Worm (Caenorhabditis elegans) whole organism, early embryonic: Measurements from ENCODE around the gene C28D4.10.

Experiments
- F13C5.2 ChIP-seq: sonication (generic microtip); optimal IDR thresholded peaks from 2 replicates; lab custom pipeline; 2017; ENCODE audit warnings: mild to moderate bottlenecking, missing genetic modification characterization, inconsistent platforms, missing compliant biosample characterization
- ama-1 ChIP-seq: fragments of 150-350 bp; optimal IDR thresholded peaks from 2 replicates; lab custom pipeline; 2014
- flt-1 ChIP-seq: fragments of 200-800 bp; sonication (Bioruptor generic); IDR thresholded peaks from 2 replicates; pipeline ENCODE4 v1.3.6; 2022; ENCODE audit warnings: missing genetic modification characterization, missing compliant biosample characterization
- hnd-1 ChIP-seq: sonication (generic microtip); optimal IDR thresholded peaks from 2 replicates; lab custom pipeline; 2016; ENCODE audit warnings: missing genetic modification characterization, missing compliant biosample characterization
- scrt-1 ChIP-seq: fragments of 200-800 bp; sonication (Bioruptor generic); IDR thresholded peaks from 2 replicates; pipeline ENCODE4 v1.3.6; 2022; ENCODE audit warnings: missing genetic modification characterization, missing compliant biosample characterization
- tbx-37 ChIP-seq: fragments of 200-800 bp; sonication (Bioruptor generic); conservative IDR thresholded peaks from 2 replicates; pipeline ENCODE4 v1.3.6; 2022; ENCODE audit warnings: missing genetic modification reagents, missing genetic modification characterization, missing compliant biosample characterization

- TF ChIP-seq ama-1 (lab: Kevin White, UChicago) (no peak), hnd-1 (tag; lab: Kevin White, UChicago) (no peak), scrt-1 (GFP tag; lab: Robert Waterston, UW) (no peak), F13C5.2 (tag; lab: Kevin White, UChicago) (no peak), flt-1 (GFP tag; lab: Robert Waterston, UW) (no peak), tbx-37 (no peak)
Measured at ce11 chrIV:9733904-9734303, 4.4 kb upstream of the C28D4.10 start.
